Worm (Caenorhabditis elegans) whole organism, young adult: Measurements from ENCODE around the gene cnc-9.

ENCODE experiments used
- B0261.1 ChIP-seq: sonication (generic microtip); optimal IDR thresholded peaks from 2 replicates; lab custom pipeline; 2016; ENCODE audit warnings: mild to moderate bottlenecking, missing genetic modification characterization, moderate library complexity, missing compliant biosample characterization
- B0336.3 ChIP-seq: fragments of 200-800 bp; sonication (Bioruptor generic); IDR thresholded peaks from 2 replicates; pipeline ENCODE4 v1.3.6; 2022; ENCODE audit warnings: missing genetic modification characterization, missing compliant biosample characterization
- C06A6.2 ChIP-seq: fragments of 200-800 bp; sonication (Bioruptor generic); conservative IDR thresholded peaks from 2 replicates; pipeline ENCODE4 v1.3.6; 2022; ENCODE audit warnings: missing genetic modification characterization, missing compliant biosample characterization
- D2030.7 ChIP-seq: fragments of 200-800 bp; sonication (Bioruptor generic); IDR thresholded peaks from 2 replicates; pipeline ENCODE4 v1.3.6; 2022; ENCODE audit warnings: missing genetic modification reagents, missing genetic modification characterization, missing compliant biosample characterization
- F23B12.7 ChIP-seq: sonication (generic microtip); optimal IDR thresholded peaks from 2 replicates; lab custom pipeline; 2017; ENCODE audit warnings: missing genetic modification characterization, mild to moderate bottlenecking, missing compliant biosample characterization, antibody characterized with exemption, moderate library complexity; ENCODE audit not compliant: insufficient read depth
- F33H1.4 ChIP-seq: fragments of 200-800 bp; sonication (Bioruptor generic); IDR thresholded peaks from 2 replicates; pipeline ENCODE4 v1.3.6; 2022; ENCODE audit warnings: missing genetic modification reagents, missing genetic modification characterization, missing compliant biosample characterization
- F37B4.10 ChIP-seq: fragments of 200-800 bp; sonication (Bioruptor generic); IDR thresholded peaks from 2 replicates; pipeline ENCODE4 v1.3.6; 2022; ENCODE audit warnings: missing genetic modification characterization, missing compliant biosample characterization
- F52B5.7 ChIP-seq: sonication (generic microtip); optimal IDR thresholded peaks from 2 replicates; lab custom pipeline; 2016; ENCODE audit warnings: mild to moderate bottlenecking, missing genetic modification characterization, missing compliant biosample characterization
- F57C9.4 ChIP-seq: sonication (generic microtip); optimal IDR thresholded peaks from 2 replicates; lab custom pipeline; 2017; ENCODE audit warnings: mild to moderate bottlenecking, missing genetic modification characterization, missing compliant biosample characterization
- T07F8.4 ChIP-seq: sonication (generic microtip); optimal IDR thresholded peaks from 2 replicates; lab custom pipeline; 2016; ENCODE audit warnings: mild to moderate bottlenecking, missing genetic modification characterization, moderate library complexity, missing compliant biosample characterization
- Y67H2A.10 ChIP-seq: fragments of 200-800 bp; sonication (Bioruptor generic); conservative IDR thresholded peaks from 2 replicates; pipeline ENCODE4 v1.3.6; 2022; ENCODE audit warnings: missing genetic modification reagents, missing genetic modification characterization, missing compliant biosample characterization
- Y79H2A.3 ChIP-seq: fragments of 200-800 bp; sonication (Bioruptor generic); conservative IDR thresholded peaks from 2 replicates; pipeline ENCODE4 v1.3.6; 2022; ENCODE audit warnings: missing genetic modification reagents, missing genetic modification characterization, missing compliant biosample characterization
- ama-1 ChIP-seq, 3 experiments: fragments of 150-350 bp in 1 of 3; sonication (generic microtip) in 2 of 3; optimal IDR thresholded peaks; 2 replicates each; lab custom pipeline; 2014 to 2018; ENCODE audit warnings: missing biosample characterization in 2 of 3, missing genetic modification characterization in 2 of 3, missing genetic modification reagents in 2 of 3
- aptf-2 ChIP-seq: fragments of 200-800 bp; sonication (Bioruptor generic); conservative IDR thresholded peaks from 2 replicates; pipeline ENCODE4 v1.3.6; 2022; ENCODE audit warnings: missing genetic modification reagents, missing genetic modification characterization, missing compliant biosample characterization
- attf-3 ChIP-seq: fragments of 200-800 bp; sonication (Bioruptor generic); conservative IDR thresholded peaks from 2 replicates; pipeline ENCODE4 v1.3.6; 2022; ENCODE audit warnings: missing genetic modification reagents, missing genetic modification characterization, missing compliant biosample characterization
- attf-6 ChIP-seq: fragments of 200-800 bp; sonication (Bioruptor generic); IDR thresholded peaks from 2 replicates; pipeline ENCODE4 v1.3.6; 2022; ENCODE audit warnings: missing genetic modification reagents, missing genetic modification characterization, missing compliant biosample characterization
- bed-1 ChIP-seq: fragments of 200-800 bp; sonication (Bioruptor generic); IDR thresholded peaks from 2 replicates; pipeline ENCODE4 v1.3.6; 2022; ENCODE audit warnings: missing genetic modification reagents, missing genetic modification characterization, missing compliant biosample characterization
- ceh-100 ChIP-seq: fragments of 200-800 bp; sonication (Bioruptor generic); IDR thresholded peaks from 2 replicates; pipeline ENCODE4 v1.3.6; 2022; ENCODE audit warnings: missing genetic modification reagents, missing genetic modification characterization, missing compliant biosample characterization
- chd-7 ChIP-seq: sonication (generic microtip); optimal IDR thresholded peaks from 2 replicates; lab custom pipeline; 2016; ENCODE audit warnings: mild to moderate bottlenecking, missing genetic modification characterization, moderate library complexity, missing compliant biosample characterization
- dox-1 ChIP-seq: fragments of 200-800 bp; sonication (Bioruptor generic); IDR thresholded peaks from 2 replicates; pipeline ENCODE4 v1.3.6; 2022; ENCODE audit warnings: missing genetic modification reagents, missing genetic modification characterization, missing compliant biosample characterization
- dpl-1 ChIP-seq: fragments of 150-350 bp; optimal IDR thresholded peaks from 2 replicates; lab custom pipeline; 2014; ENCODE audit warnings: missing biosample characterization, missing genetic modification reagents, missing genetic modification characterization
- ets-4 ChIP-seq: fragments of 200-800 bp; sonication (Bioruptor generic); optimal IDR thresholded peaks from 2 replicates; lab custom pipeline; 2018; ENCODE audit warnings: mild to moderate bottlenecking, missing genetic modification characterization, missing compliant biosample characterization
- fkh-3 ChIP-seq: sonication (generic microtip); optimal IDR thresholded peaks from 2 replicates; lab custom pipeline; 2016; ENCODE audit warnings: mild to moderate bottlenecking, missing genetic modification characterization, missing compliant biosample characterization
- hmg-20 ChIP-seq: fragments of 200-800 bp; sonication (Bioruptor generic); IDR thresholded peaks from 2 replicates; pipeline ENCODE4 v1.3.6; 2022; ENCODE audit warnings: missing genetic modification reagents, missing genetic modification characterization, missing compliant biosample characterization
- let-526 ChIP-seq: fragments of 200-800 bp; sonication (Bioruptor generic); IDR thresholded peaks from 2 replicates; pipeline ENCODE4 v1.3.6; 2022; ENCODE audit warnings: missing genetic modification reagents, missing genetic modification characterization, missing compliant biosample characterization
- lin-40 ChIP-seq: sonication (generic microtip); optimal IDR thresholded peaks from 2 replicates; lab custom pipeline; 2016; ENCODE audit warnings: missing genetic modification characterization, mild to moderate bottlenecking, missing compliant biosample characterization, missing genotype, missing genetic modification reagents
- lir-1 ChIP-seq: fragments of 200-800 bp; sonication (Bioruptor generic); conservative IDR thresholded peaks from 2 replicates; pipeline ENCODE4 v1.3.6; 2022; ENCODE audit warnings: missing genetic modification reagents, missing genetic modification characterization, missing compliant biosample characterization
- lsl-1 ChIP-seq: fragments of 200-800 bp; sonication (Bioruptor generic); optimal IDR thresholded peaks from 2 replicates; lab custom pipeline; 2018; ENCODE audit warnings: mild to moderate bottlenecking, missing genetic modification characterization, moderate library complexity, missing compliant biosample characterization
- madf-6 ChIP-seq: fragments of 200-800 bp; sonication (Bioruptor generic); IDR thresholded peaks from 2 replicates; pipeline ENCODE4 v1.3.6; 2022; ENCODE audit warnings: missing genetic modification reagents, missing genetic modification characterization, missing compliant biosample characterization
- madf-8 ChIP-seq: fragments of 200-800 bp; sonication (Bioruptor generic); conservative IDR thresholded peaks from 2 replicates; pipeline ENCODE4 v1.3.6; 2022; ENCODE audit warnings: missing genetic modification reagents, missing genetic modification characterization, missing compliant biosample characterization
- nfya-2 ChIP-seq: fragments of 200-800 bp; sonication (Bioruptor generic); IDR thresholded peaks from 2 replicates; pipeline ENCODE4 v1.3.6; 2022; ENCODE audit warnings: missing genetic modification reagents, missing genetic modification characterization, missing compliant biosample characterization
- nfyb-1 ChIP-seq: fragments of 200-800 bp; sonication (Bioruptor generic); IDR thresholded peaks from 2 replicates; pipeline ENCODE4 v1.3.6; 2022; ENCODE audit warnings: missing genetic modification reagents, missing genetic modification characterization, missing compliant biosample characterization
- nhr-179 ChIP-seq: sonication (generic microtip); optimal IDR thresholded peaks from 2 replicates; lab custom pipeline; 2016; ENCODE audit warnings: mild to moderate bottlenecking, missing genetic modification characterization, missing compliant biosample characterization
- nhr-27 ChIP-seq: fragments of 200-800 bp; sonication (Bioruptor generic); optimal IDR thresholded peaks from 2 replicates; lab custom pipeline; 2018; ENCODE audit warnings: mild to moderate bottlenecking, missing genetic modification characterization, moderate library complexity, missing compliant biosample characterization
- rcor-1 ChIP-seq: fragments of 200-800 bp; sonication (Bioruptor generic); IDR thresholded peaks from 2 replicates; pipeline ENCODE4 v1.3.6; 2022; ENCODE audit warnings: missing genetic modification reagents, missing genetic modification characterization, missing compliant biosample characterization
- somi-1 ChIP-seq: fragments of 200-800 bp; sonication (Bioruptor generic); optimal IDR thresholded peaks from 2 replicates; lab custom pipeline; 2018; ENCODE audit warnings: mild to moderate bottlenecking, missing genetic modification characterization, missing compliant biosample characterization
- zfh-2 ChIP-seq: fragments of 200-800 bp; sonication (Bioruptor generic); conservative IDR thresholded peaks from 2 replicates; pipeline ENCODE4 v1.3.6; 2022; ENCODE audit warnings: missing genetic modification reagents, missing genetic modification characterization, missing compliant biosample characterization
- zim-3 ChIP-seq: sonication (generic microtip); optimal IDR thresholded peaks from 2 replicates; lab custom pipeline; 2017; ENCODE audit warnings: mild to moderate bottlenecking, missing genetic modification characterization, moderate library complexity, missing compliant biosample characterization
- ztf-18 ChIP-seq: sonication (generic microtip); optimal IDR thresholded peaks from 2 replicates; lab custom pipeline; 2016; ENCODE audit warnings: missing genotype, mild to moderate bottlenecking, missing genetic modification characterization, missing compliant biosample characterization
- ztf-22 ChIP-seq: fragments of 200-800 bp; sonication (Bioruptor generic); optimal IDR thresholded peaks from 2 replicates; lab custom pipeline; 2018; ENCODE audit warnings: mild to moderate bottlenecking, missing genetic modification characterization, moderate library complexity, missing compliant biosample characterization
- ztf-26 ChIP-seq: sonication (generic microtip); optimal IDR thresholded peaks from 2 replicates; lab custom pipeline; 2017; ENCODE audit warnings: missing genetic modification characterization, missing compliant biosample characterization

cnc-9 gene

ce11 chrV:7414909-7415308 lies 14.9 kb upstream of the cnc-9 start, which contains the start of gene F18E3.12:
TSS of gene F18E3.12 (plus strand) at chrV:7414985.
- TF ChIP-seq ztf-18 (tag; lab: Kevin White, UChicago) (no peak), ama-1 (optimal IDR thresholded peaks at IDR 0.05; lab: Kevin White, UChicago) (peak; percentile 94), ama-1 (GFP tag; optimal IDR thresholded peaks at IDR 0.05; lab: Kevin White, UChicago) (no peak)

DNA sequence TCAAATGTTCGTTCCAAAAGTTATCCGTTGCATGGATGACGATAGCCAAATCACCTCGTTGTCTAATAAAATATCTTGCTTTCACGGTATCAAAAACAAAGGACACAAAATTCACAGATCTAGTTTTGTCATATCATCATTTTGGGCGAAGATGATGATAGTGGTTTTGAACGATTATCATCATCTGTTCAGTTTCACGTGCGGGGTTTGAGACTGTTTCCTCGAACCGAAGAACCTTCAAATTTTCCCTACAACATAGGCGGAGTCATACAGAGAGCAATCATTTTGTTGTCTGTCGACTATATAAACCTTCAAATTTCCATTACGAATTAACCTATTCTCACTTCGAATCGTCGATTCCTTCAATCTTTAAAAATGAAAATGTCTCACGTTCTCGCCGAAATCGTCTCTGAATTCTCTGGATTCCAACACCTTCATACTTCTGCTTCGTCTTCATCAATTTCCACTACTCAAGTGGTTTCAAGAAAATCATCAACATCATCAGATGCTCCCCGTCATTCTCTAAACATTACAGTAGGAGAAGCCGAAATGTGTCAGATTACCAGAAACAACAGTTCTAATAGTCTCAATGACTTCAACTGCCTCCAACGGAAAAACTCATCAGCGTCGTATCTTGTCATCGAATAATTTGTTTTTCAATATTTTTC lies 13.2 kb upstream of the cnc-9 start, which contains the start of gene F18E3.11:
F18E3.11 (plus strand) TSS at position 376 of the 668 bp plus-strand sequence.
- TF ChIP-seq T07F8.4 (no peak), lsl-1 (no peak), B0261.1 (tag; lab: Kevin White, UChicago) (no peak), ama-1 (optimal IDR thresholded peaks at IDR 0.05; lab: Kevin White, UChicago) (peak; percentile 97), ama-1 (GFP tag; optimal IDR thresholded peaks at IDR 0.05; lab: Kevin White, UChicago) (no peak), attf-3 (GFP tag; lab: Robert Waterston, UW) (no peak), ztf-26 (tag; lab: Kevin White, UChicago) (peak; percentile 57), F57C9.4 (tag; lab: Kevin White, UChicago) (no peak), somi-1 (no peak), lir-1 (GFP tag; lab: Robert Waterston, UW) (no peak), madf-8 (GFP tag; lab: Robert Waterston, UW) (no peak), ztf-22 (GFP tag; lab: Kevin White, UChicago) (no peak), F33H1.4 (GFP tag; lab: Robert Waterston, UW) (no peak), attf-6 (no peak), let-526 (GFP tag; lab: Robert Waterston, UW) (no peak), F52B5.7 (tag; lab: Kevin White, UChicago) (no peak), F23B12.7 (tag; lab: Kevin White, UChicago) (no peak), Y67H2A.10 (GFP tag; lab: Robert Waterston, UW) (no peak), lin-40 (tag; lab: Kevin White, UChicago) (peak; percentile 48), ets-4 (GFP tag; lab: Kevin White, UChicago) (no peak), C06A6.2 (GFP tag; lab: Robert Waterston, UW) (0 out of 2 replicates have a peak, but pooled peaks have one; percentile 15), Y79H2A.3 (GFP tag; lab: Robert Waterston, UW) (no peak), nhr-27 (tag; lab: Kevin White, UChicago) (no peak)

ce11 chrV:7411695-7412094 lies 11.7 kb upstream of the cnc-9 start, which contains the start of gene str-41:
TSS of gene str-41 (plus strand) at chrV:7411995.
- TF ChIP-seq zim-3 (tag; lab: Kevin White, UChicago) (no peak), madf-6 (GFP tag; lab: Robert Waterston, UW) (no peak), D2030.7 (GFP tag; lab: Robert Waterston, UW) (no peak), zfh-2 (GFP tag; lab: Robert Waterston, UW) (no peak), bed-1 (GFP tag; lab: Robert Waterston, UW) (no peak), nfya-2 (GFP tag; lab: Robert Waterston, UW) (no peak), aptf-2 (GFP tag; lab: Robert Waterston, UW) (no peak)

DNA sequence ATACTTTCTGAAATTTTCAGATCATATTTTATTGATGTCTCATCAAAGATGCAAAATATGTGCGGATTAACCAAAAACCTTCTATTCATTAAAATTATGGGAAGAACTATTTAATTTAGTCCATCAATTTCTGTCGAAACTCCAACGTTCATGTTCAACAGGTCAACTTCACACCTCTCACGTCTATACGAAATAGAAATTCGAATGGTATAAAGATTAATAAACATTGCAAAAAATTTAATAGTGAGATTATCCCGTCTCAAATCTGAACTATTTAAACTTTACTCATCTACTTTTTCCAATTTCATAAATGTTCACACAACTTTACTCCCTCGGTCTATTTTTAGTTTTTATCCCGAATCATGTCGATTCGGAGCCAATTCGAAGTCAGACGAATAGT lies 9.6 kb upstream of the cnc-9 start, which contains the start of gene R13D7.2:
R13D7.2 (plus strand) TSS at position 301 of the 400 bp plus-strand sequence.
- no peak for TF ChIP-seq ceh-100 (GFP tag; lab: Robert Waterston, UW)
- TF ChIP-seq rcor-1, result no peak
- TF ChIP-seq nhr-179 (tag; lab: Kevin White, UChicago), result no peak
- TF ChIP-seq fkh-3, result no peak
- TF ChIP-seq nfyb-1 (GFP tag; lab: Robert Waterston, UW), result no peak
- TF ChIP-seq bed-1 (GFP tag; lab: Robert Waterston, UW), result no peak
- TF ChIP-seq attf-3 (GFP tag; lab: Robert Waterston, UW), result no peak
- TF ChIP-seq F52B5.7 (tag; lab: Kevin White, UChicago), result no peak
- no peak for TF ChIP-seq madf-6 (GFP tag; lab: Robert Waterston, UW)
- TF ChIP-seq F37B4.10 (GFP tag; lab: Robert Waterston, UW), result no peak
- TF ChIP-seq hmg-20, result no peak
- no peak for TF ChIP-seq dpl-1 (GFP tag; lab: Kevin White, UChicago)
- no peak for TF ChIP-seq dox-1 (GFP tag; lab: Robert Waterston, UW)
- TF ChIP-seq B0336.3 (GFP tag; lab: Robert Waterston, UW), result no peak
- TF ChIP-seq chd-7 (tag; lab: Kevin White, UChicago), result no peak
